Worm (Caenorhabditis elegans) whole organism, mixed stage, embryonic: ENCODE results near the gene C33D9.10.

ENCODE experiments used
- bed-3 ChIP-seq: fragments of 200-800 bp; sonication (Bioruptor generic); optimal IDR thresholded peaks from 3 replicates; lab custom pipeline; 2018; ENCODE audit warnings: mild to moderate bottlenecking, missing genetic modification characterization, moderate library complexity, missing compliant biosample characterization
- blmp-1 ChIP-seq: fragments of 150-350 bp; optimal IDR thresholded peaks from 2 replicates; lab custom pipeline; 2014; ENCODE audit warnings: missing biosample characterization, missing genetic modification characterization
- ceh-39 ChIP-seq: fragments of 150-350 bp; optimal IDR thresholded peaks from 2 replicates; lab custom pipeline; 2014; ENCODE audit warnings: missing biosample characterization, missing genetic modification characterization
- ceh-43 ChIP-seq: fragments of 200-800 bp; sonication (Bioruptor generic); optimal IDR thresholded peaks from 2 replicates; lab custom pipeline; 2018; ENCODE audit warnings: mild to moderate bottlenecking, missing genetic modification characterization, moderate library complexity, missing compliant biosample characterization
- ceh-83 ChIP-seq: fragments of 200-800 bp; sonication (Bioruptor generic); optimal IDR thresholded peaks from 2 replicates; lab custom pipeline; 2018; ENCODE audit warnings: mild to moderate bottlenecking, missing genetic modification characterization, missing compliant biosample characterization
- ces-1 ChIP-seq: fragments of 150-350 bp; optimal IDR thresholded peaks from 2 replicates; lab custom pipeline; 2014; ENCODE audit warnings: missing biosample characterization, missing genetic modification reagents, missing genetic modification characterization
- cnd-1 ChIP-seq: fragments of 200-800 bp; sonication (Bioruptor generic); optimal IDR thresholded peaks from 2 replicates; lab custom pipeline; 2018; ENCODE audit warnings: mild to moderate bottlenecking, missing genetic modification characterization, missing compliant biosample characterization
- drap-1 ChIP-seq: fragments of 200-800 bp; sonication (Bioruptor generic); optimal IDR thresholded peaks from 3 replicates; lab custom pipeline; 2018; ENCODE audit warnings: mild to moderate bottlenecking, missing genetic modification characterization, missing compliant biosample characterization
- elt-1 ChIP-seq: sonication (generic microtip); optimal IDR thresholded peaks from 2 replicates; lab custom pipeline; 2017; ENCODE audit warnings: missing genetic modification characterization, mild to moderate bottlenecking, missing compliant biosample characterization, antibody characterized with exemption, moderate library complexity, borderline replicate concordance; ENCODE audit not compliant: insufficient read depth
- elt-3 ChIP-seq: fragments of 150-350 bp; optimal IDR thresholded peaks from 2 replicates; lab custom pipeline; 2014; ENCODE audit warnings: missing biosample characterization, missing genetic modification characterization
- flh-1 ChIP-seq: fragments of 200-800 bp; sonication (Bioruptor generic); optimal IDR thresholded peaks from 2 replicates; lab custom pipeline; 2018; ENCODE audit warnings: mild to moderate bottlenecking, missing genetic modification characterization, moderate library complexity, missing compliant biosample characterization
- ham-2 ChIP-seq: fragments of 200-800 bp; sonication (Bioruptor generic); optimal IDR thresholded peaks from 2 replicates; lab custom pipeline; 2018; ENCODE audit warnings: mild to moderate bottlenecking, missing genetic modification characterization, missing compliant biosample characterization
- hlh-1 ChIP-seq: fragments of 150-350 bp; optimal IDR thresholded peaks from 2 replicates; lab custom pipeline; 2014; ENCODE audit warnings: missing biosample characterization, missing genetic modification reagents, missing genetic modification characterization
- lin-13 ChIP-seq: fragments of 150-350 bp; optimal IDR thresholded peaks from 2 replicates; lab custom pipeline; 2014; ENCODE audit warnings: missing biosample characterization, missing genetic modification characterization
- lin-32 ChIP-seq: fragments of 200-800 bp; sonication (Bioruptor generic); optimal IDR thresholded peaks from 2 replicates; lab custom pipeline; 2018; ENCODE audit warnings: mild to moderate bottlenecking, missing genetic modification characterization, missing compliant biosample characterization
- lsy-2 ChIP-seq: fragments of 150-350 bp; optimal IDR thresholded peaks from 2 replicates; lab custom pipeline; 2014; ENCODE audit warnings: missing biosample characterization, missing genetic modification characterization
- mab-5 ChIP-seq: fragments of 150-350 bp; optimal IDR thresholded peaks from 2 replicates; lab custom pipeline; 2014; ENCODE audit warnings: missing biosample characterization, missing genetic modification characterization
- nhr-2 ChIP-seq: fragments of 150-350 bp; optimal IDR thresholded peaks from 2 replicates; lab custom pipeline; 2014; ENCODE audit warnings: missing biosample characterization, missing genetic modification characterization
- nhr-237 ChIP-seq: fragments of 150-350 bp; optimal IDR thresholded peaks from 2 replicates; lab custom pipeline; 2014; ENCODE audit warnings: missing biosample characterization, missing genetic modification characterization
- nhr-28 ChIP-seq: fragments of 150-350 bp; optimal IDR thresholded peaks from 2 replicates; lab custom pipeline; 2014; ENCODE audit warnings: missing biosample characterization, missing genetic modification characterization
- nhr-76 ChIP-seq: sonication (generic microtip); optimal IDR thresholded peaks from 2 replicates; lab custom pipeline; 2017; ENCODE audit warnings: missing biosample characterization, missing genetic modification characterization
- pha-4 ChIP-seq: fragments of 150-350 bp; optimal IDR thresholded peaks from 2 replicates; lab custom pipeline; 2018; ENCODE audit warnings: missing biosample characterization, missing genetic modification reagents, missing genetic modification characterization
- sem-2 ChIP-seq: fragments of 200-800 bp; sonication (Bioruptor generic); optimal IDR thresholded peaks from 2 replicates; lab custom pipeline; 2018; ENCODE audit warnings: mild to moderate bottlenecking, missing genetic modification characterization, missing compliant biosample characterization
- snpc-4 ChIP-seq: fragments of 150-350 bp; optimal IDR thresholded peaks from 2 replicates; lab custom pipeline; 2014; ENCODE audit warnings: missing biosample characterization, missing genetic modification characterization
- sptf-1 ChIP-seq: sonication (generic microtip); optimal IDR thresholded peaks from 2 replicates; lab custom pipeline; 2017; ENCODE audit warnings: mild to moderate bottlenecking, missing genetic modification characterization, moderate library complexity, missing compliant biosample characterization
- unc-120 ChIP-seq: sonication (generic microtip); optimal IDR thresholded peaks from 2 replicates; lab custom pipeline; 2017; ENCODE audit warnings: missing genetic modification characterization, missing compliant biosample characterization; ENCODE audit not compliant: poor library complexity, severe bottlenecking
- unc-62 ChIP-seq: fragments of 150-350 bp; optimal IDR thresholded peaks from 2 replicates; lab custom pipeline; 2014; ENCODE audit warnings: missing biosample characterization, missing genetic modification reagents, missing genetic modification characterization
- ztf-11 ChIP-seq: fragments of 150-350 bp; optimal IDR thresholded peaks from 2 replicates; lab custom pipeline; 2014; ENCODE audit warnings: missing biosample characterization, missing genetic modification characterization

Gene C33D9.10

DNA sequence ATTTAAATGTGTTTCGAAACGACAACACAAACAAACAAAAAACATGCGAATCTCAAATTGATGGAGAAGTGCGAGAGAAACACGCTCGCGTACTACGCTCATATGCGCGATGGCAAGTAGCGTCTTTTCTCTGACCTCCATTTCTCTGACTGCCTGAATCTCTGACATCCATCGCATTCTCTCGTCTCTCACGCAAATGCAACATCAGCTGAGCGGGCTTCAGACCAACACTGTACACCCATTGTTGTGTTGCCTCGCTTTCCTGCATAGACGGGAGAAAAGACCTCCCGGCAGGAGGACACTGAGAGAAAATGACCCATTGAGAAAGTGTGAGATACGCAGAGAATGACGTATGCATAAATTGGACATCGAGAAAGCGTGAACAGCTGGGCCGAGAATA, 5.8 kb downstream of the C33D9.10 start (continued):
- TF ChIP-seq sem-2 (GFP tag; lab: Kevin White, UChicago) (no peak), nhr-237 (peak; percentile 56), ceh-39 (no peak), drap-1 (GFP tag; lab: Kevin White, UChicago) (peak; percentile 75), mab-5 (tag; lab: Kevin White, UChicago) (no peak), ces-1 (GFP tag; lab: Kevin White, UChicago) (peak; percentile 53), blmp-1 (no peak)

DNA sequence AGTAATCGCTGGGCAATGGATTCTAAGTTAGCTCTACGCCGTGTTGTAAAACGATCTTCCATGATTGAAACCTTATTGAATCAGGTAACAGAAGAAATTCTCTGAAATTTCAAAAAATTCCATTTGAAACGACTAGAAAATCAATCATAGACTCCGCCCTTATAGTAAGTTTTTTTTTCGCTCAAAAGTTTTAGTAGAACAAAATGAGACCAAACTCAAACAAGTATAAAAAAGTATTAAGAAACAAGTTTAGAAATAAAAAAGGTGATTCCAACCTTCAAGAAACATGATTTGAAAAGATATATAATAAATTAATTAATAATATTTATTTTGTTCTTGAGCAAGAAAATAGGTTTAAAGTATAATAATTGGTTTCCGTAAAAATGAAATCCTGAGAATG, 9.9 kb downstream of the C33D9.10 start, which contains the start of gene C33D9.6:
TSS of gene C33D9.6 (minus strand) at position 101 of the 400 bp plus-strand sequence.
- no peak for TF ChIP-seq lin-32
- no peak for TF ChIP-seq snpc-4 (tag; lab: Kevin White, UChicago)
- no peak for TF ChIP-seq hlh-1 (tag; lab: Kevin White, UChicago)
- no peak for TF ChIP-seq mab-5 (tag; lab: Kevin White, UChicago)
- no peak for TF ChIP-seq elt-1 (tag; lab: Kevin White, UChicago)
- no peak for TF ChIP-seq nhr-2 (tag; lab: Kevin White, UChicago)
- TF ChIP-seq ceh-83 (GFP tag; lab: Kevin White, UChicago): no peak
- no peak for TF ChIP-seq elt-3 (tag; lab: Kevin White, UChicago)
- no peak for TF ChIP-seq flh-1
- TF ChIP-seq ztf-11 (tag; lab: Kevin White, UChicago): no peak

DNA sequence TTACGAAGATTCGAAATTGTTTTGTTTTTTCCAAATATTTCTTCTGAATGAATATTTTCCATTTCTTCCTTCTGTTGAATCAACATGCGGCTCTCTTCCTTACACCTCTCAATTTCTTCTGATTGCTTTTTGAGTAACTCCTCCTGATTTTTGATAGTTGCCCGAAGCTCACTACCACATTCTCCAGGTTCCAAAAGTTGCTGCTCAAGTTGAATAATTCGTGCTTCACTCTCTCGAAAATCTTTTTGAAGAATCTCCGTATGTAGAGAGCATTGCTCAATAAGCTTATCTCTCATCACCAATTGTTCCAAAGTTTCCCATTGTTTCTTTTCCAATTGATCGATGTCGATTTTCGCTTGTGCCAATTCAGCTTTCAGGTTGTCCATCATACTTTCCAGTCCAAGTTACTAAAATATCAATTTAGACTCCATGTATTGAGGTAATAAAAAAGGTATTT, 15.1 kb downstream of the C33D9.10 start, which contains the start of gene F20C5.6:
TSS of gene F20C5.6 (minus strand) at position 407 of the 457 bp plus-strand sequence.
- TF ChIP-seq lsy-2 (tag; lab: Kevin White, UChicago) (no peak), elt-3 (tag; lab: Kevin White, UChicago) (no peak), mab-5 (tag; lab: Kevin White, UChicago) (no peak), ces-1 (GFP tag; lab: Kevin White, UChicago) (no peak), nhr-2 (tag; lab: Kevin White, UChicago) (no peak)
- TF ChIP-seq, all 35 proteins: peak for 0

DNA sequence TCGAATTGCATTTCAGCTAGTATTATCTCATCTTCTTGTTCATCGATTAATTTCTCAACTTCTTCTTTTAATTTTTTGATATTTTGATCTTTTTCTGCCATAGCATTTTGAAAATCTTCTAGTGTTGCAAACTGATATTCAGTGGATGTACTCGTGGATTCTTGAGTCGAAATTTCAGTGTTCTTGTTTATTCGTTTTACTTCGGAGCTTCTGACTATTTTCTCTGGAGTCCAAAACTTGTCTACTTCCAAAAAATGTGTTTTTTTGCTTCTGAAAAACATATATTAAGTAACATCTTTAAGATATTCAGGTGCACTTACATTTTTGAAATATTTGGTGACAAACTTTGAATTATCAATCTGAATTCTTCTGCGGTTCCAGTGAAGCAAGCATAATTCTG, 18.4 kb downstream of the C33D9.10 start, which contains the start of gene F20C5.5:
TSS of gene F20C5.5 (minus strand) at position 101 of the 400 bp plus-strand sequence.
- TF ChIP-seq cnd-1: no peak
- TF ChIP-seq nhr-76 (tag; lab: Kevin White, UChicago): no peak
- TF ChIP-seq nhr-2 (tag; lab: Kevin White, UChicago): no peak
- TF ChIP-seq elt-1 (tag; lab: Kevin White, UChicago): no peak
- no peak for TF ChIP-seq lin-32
- no peak for TF ChIP-seq ham-2 (GFP tag; lab: Kevin White, UChicago)
- no peak for TF ChIP-seq hlh-1 (tag; lab: Kevin White, UChicago)
- no peak for TF ChIP-seq ztf-11 (tag; lab: Kevin White, UChicago)
- TF ChIP-seq bed-3 (GFP tag; lab: Kevin White, UChicago): no peak
- TF ChIP-seq lsy-2 (tag; lab: Kevin White, UChicago): no peak
- no peak for TF ChIP-seq sptf-1
- no peak for TF ChIP-seq pha-4 (tag; lab: Kevin White, UChicago)

DNA sequence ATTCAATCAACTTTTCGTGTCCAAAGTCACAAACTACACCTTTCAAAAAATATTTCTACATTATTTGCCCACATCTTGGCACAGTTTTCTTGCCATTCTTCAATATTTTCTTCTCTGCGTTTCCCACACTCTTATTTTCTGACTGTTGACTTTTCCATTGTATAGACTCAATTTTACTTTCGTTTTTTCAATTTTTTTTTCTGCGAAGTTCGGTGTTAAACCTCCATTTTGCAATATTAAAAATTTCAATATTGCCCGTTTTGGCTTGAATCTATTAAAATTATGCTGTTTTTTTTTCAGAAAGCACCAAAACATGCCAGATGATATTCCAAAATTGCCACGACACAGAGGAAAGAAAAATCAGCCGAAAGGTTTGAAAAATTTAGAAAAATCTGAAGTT, 23.4 kb downstream of the C33D9.10 start, which contains the start of gene cdc-50.B:
TSS of gene cdc-50.B (plus strand) at position 301 of the 400 bp plus-strand sequence.
- TF ChIP-seq lin-13 (tag; lab: Kevin White, UChicago): no peak
- no peak for TF ChIP-seq elt-1 (tag; lab: Kevin White, UChicago)
- no peak for TF ChIP-seq pha-4 (tag; lab: Kevin White, UChicago)
- no peak for TF ChIP-seq elt-3 (tag; lab: Kevin White, UChicago)
- no peak for TF ChIP-seq nhr-2 (tag; lab: Kevin White, UChicago)
- no peak for TF ChIP-seq hlh-1 (tag; lab: Kevin White, UChicago)
- no peak for TF ChIP-seq ces-1 (GFP tag; lab: Kevin White, UChicago)
- no peak for TF ChIP-seq ceh-83 (GFP tag; lab: Kevin White, UChicago)
- no peak for TF ChIP-seq ceh-43 (GFP tag; lab: Kevin White, UChicago)
- no peak for TF ChIP-seq unc-62
- TF ChIP-seq unc-120 (tag; lab: Kevin White, UChicago): no peak
- no peak for TF ChIP-seq nhr-76 (tag; lab: Kevin White, UChicago)
- no peak for TF ChIP-seq nhr-28 (tag; lab: Kevin White, UChicago)
- TF ChIP-seq, all 35 proteins: peak for 0
